Fruit fly (Drosophila melanogaster) whole organism, embryonic: Measurements from ENCODE around the gene Jhbp7.

Experiments used
- ATbp ChIP-seq: fragments of 200-800 bp; sonication (Bioruptor generic); optimal IDR thresholded peaks from 2 replicates; lab custom pipeline; 2017; ENCODE audit warnings: missing biosample characterization, mild to moderate bottlenecking, missing genetic modification characterization, missing genetic modification reagents
- Abd-B ChIP-seq: fragments of 200-800 bp; sonication (Bioruptor generic); optimal IDR thresholded peaks from 2 replicates; lab custom pipeline; 2018; ENCODE audit warnings: missing biosample characterization, mild to moderate bottlenecking, missing genetic modification characterization, moderate library complexity
- Asciz ChIP-seq: fragments of 200-800 bp; sonication (Bioruptor generic); optimal IDR thresholded peaks from 2 replicates; lab custom pipeline; 2017; ENCODE audit warnings: missing biosample characterization, mild to moderate bottlenecking, missing genetic modification characterization, missing genetic modification reagents
- CG11560 ChIP-seq: fragments of 200-800 bp; sonication (Bioruptor generic); IDR thresholded peaks from 3 replicates; pipeline ENCODE4 v1.3.6; 2022; ENCODE audit warnings: missing biosample characterization, missing genetic modification characterization
- CG11723 ChIP-seq: fragments of 200-800 bp; sonication (Bioruptor generic); optimal IDR thresholded peaks from 2 replicates; lab custom pipeline; 2017; ENCODE audit warnings: missing biosample characterization, mild to moderate bottlenecking, missing genetic modification characterization
- CG12236 ChIP-seq: fragments of 200-800 bp; sonication (Bioruptor generic); optimal IDR thresholded peaks from 2 replicates; lab custom pipeline; 2016; ENCODE audit warnings: missing biosample characterization, missing genetic modification characterization
- CG13624 ChIP-seq: fragments of 200-800 bp; sonication (Bioruptor generic); optimal IDR thresholded peaks from 2 replicates; lab custom pipeline; 2016; ENCODE audit warnings: missing biosample characterization, missing genetic modification characterization
- CG14014 ChIP-seq: fragments of 200-800 bp; sonication (Bioruptor generic); IDR thresholded peaks from 2 replicates; pipeline ENCODE4 v1.3.6; 2022; ENCODE audit warnings: missing biosample characterization, missing genetic modification characterization
- CG14667 ChIP-seq: fragments of 200-800 bp; sonication (Bioruptor generic); IDR thresholded peaks from 2 replicates; pipeline ENCODE4 v1.3.6; 2022; ENCODE audit warnings: missing biosample characterization, missing genetic modification characterization
- CG1602 ChIP-seq: fragments of 200-800 bp; sonication (Bioruptor generic); optimal IDR thresholded peaks from 3 replicates; lab custom pipeline; 2016; ENCODE audit warnings: missing biosample characterization, missing genetic modification characterization
- CG16815 ChIP-seq: fragments of 200-800 bp; sonication (Bioruptor generic); optimal IDR thresholded peaks from 3 replicates; lab custom pipeline; 2017; ENCODE audit warnings: missing biosample characterization, mild to moderate bottlenecking, missing genetic modification characterization
- CG17385 ChIP-seq: fragments of 200-800 bp; sonication (Bioruptor generic); optimal IDR thresholded peaks from 3 replicates; lab custom pipeline; 2018; ENCODE audit warnings: missing biosample characterization, mild to moderate bottlenecking, missing genetic modification characterization
- CG17912 ChIP-seq: fragments of 200-800 bp; sonication (Bioruptor generic); optimal IDR thresholded peaks from 2 replicates; lab custom pipeline; 2018; ENCODE audit warnings: missing biosample characterization, mild to moderate bottlenecking, missing genetic modification characterization
- CG18599 ChIP-seq: fragments of 200-800 bp; sonication (Bioruptor generic); optimal IDR thresholded peaks from 3 replicates; lab custom pipeline; 2017; ENCODE audit warnings: missing biosample characterization, missing genetic modification characterization, mild to moderate bottlenecking, moderate library complexity, missing genetic modification reagents
- CG2889 ChIP-seq: fragments of 200-800 bp; sonication (Bioruptor generic); IDR thresholded peaks from 3 replicates; pipeline ENCODE4 v1.3.6; 2022; ENCODE audit warnings: missing biosample characterization, missing genetic modification characterization
- CG30403 ChIP-seq: fragments of 200-800 bp; sonication (Bioruptor generic); optimal IDR thresholded peaks from 3 replicates; lab custom pipeline; 2016; ENCODE audit warnings: missing biosample characterization, missing genetic modification characterization
- CG32767 ChIP-seq: fragments of 200-800 bp; sonication (Bioruptor generic); IDR thresholded peaks from 2 replicates; pipeline ENCODE4 v1.3.6; 2022; ENCODE audit warnings: missing biosample characterization, missing genetic modification characterization
- CG3995 ChIP-seq: fragments of 200-800 bp; sonication (Bioruptor generic); optimal IDR thresholded peaks from 3 replicates; lab custom pipeline; 2016; ENCODE audit warnings: missing biosample characterization, missing genetic modification characterization
- CG43689 ChIP-seq: fragments of 200-800 bp; sonication (Bioruptor generic); IDR thresholded peaks from 2 replicates; pipeline ENCODE4 v1.3.6; 2022; ENCODE audit warnings: missing biosample characterization, missing genetic modification characterization
- CG6765 ChIP-seq: fragments of 200-800 bp; sonication (Bioruptor generic); optimal IDR thresholded peaks from 3 replicates; lab custom pipeline; 2017; ENCODE audit warnings: missing biosample characterization, mild to moderate bottlenecking, missing genetic modification characterization
- CG6813 ChIP-seq: fragments of 200-800 bp; sonication (Bioruptor generic); optimal IDR thresholded peaks from 2 replicates; lab custom pipeline; 2017; ENCODE audit warnings: missing biosample characterization, missing genetic modification characterization, mild to moderate bottlenecking, moderate library complexity, missing genetic modification reagents
- CG8765 ChIP-seq: fragments of 200-800 bp; sonication (Bioruptor generic); IDR thresholded peaks from 2 replicates; pipeline ENCODE4 v1.3.6; 2022; ENCODE audit warnings: missing biosample characterization, missing genetic modification characterization
- CoRest ChIP-seq: fragments of 200-800 bp; sonication (Bioruptor generic); optimal IDR thresholded peaks from 3 replicates; lab custom pipeline; 2018; ENCODE audit warnings: missing biosample characterization, mild to moderate bottlenecking, missing genetic modification characterization, moderate library complexity
- Dek ChIP-seq: fragments of 200-800 bp; sonication (Bioruptor generic); optimal IDR thresholded peaks from 3 replicates; lab custom pipeline; 2019; ENCODE audit warnings: missing biosample characterization, mild to moderate bottlenecking, missing genetic modification characterization, moderate library complexity
- Ets65A ChIP-seq: fragments of 200-800 bp; sonication (Bioruptor generic); peaks from one replicate; lab custom pipeline; 2016; ENCODE audit warnings: missing biosample characterization, missing genetic modification characterization
- Ets97D ChIP-seq: fragments of 200-800 bp; sonication (Bioruptor generic); optimal IDR thresholded peaks from 3 replicates; lab custom pipeline; 2016; ENCODE audit warnings: missing biosample characterization, missing genetic modification characterization
- HmgZ ChIP-seq: fragments of 200-800 bp; sonication (Bioruptor generic); optimal IDR thresholded peaks from 2 replicates; lab custom pipeline; 2018; ENCODE audit warnings: missing biosample characterization, mild to moderate bottlenecking, missing genetic modification characterization
- Hr3 ChIP-seq: fragments of 200-800 bp; sonication (Bioruptor generic); optimal IDR thresholded peaks from 3 replicates; lab custom pipeline; 2016; ENCODE audit warnings: missing biosample characterization, missing genetic modification characterization
- Jarid2 ChIP-seq: fragments of 200-800 bp; sonication (Bioruptor generic); optimal IDR thresholded peaks from 3 replicates; lab custom pipeline; 2017; ENCODE audit warnings: mild to moderate bottlenecking, missing biosample characterization, missing genetic modification reagents, missing genetic modification characterization
- Lhr ChIP-seq: fragments of 200-800 bp; sonication (Bioruptor generic); optimal IDR thresholded peaks from 3 replicates; lab custom pipeline; 2017; ENCODE audit warnings: mild to moderate bottlenecking, missing biosample characterization, missing genetic modification reagents, missing genetic modification characterization
- MTF-1 ChIP-seq: fragments of 200-800 bp; sonication (Bioruptor generic); optimal IDR thresholded peaks from 2 replicates; lab custom pipeline; 2018; ENCODE audit warnings: missing biosample characterization, mild to moderate bottlenecking, missing genetic modification characterization, borderline replicate concordance
- Med ChIP-seq: fragments of 200-800 bp; sonication (Bioruptor generic); peaks from one replicate; lab custom pipeline; 2016; ENCODE audit warnings: missing biosample characterization, missing genetic modification characterization, mild to moderate bottlenecking, inconsistent platforms, moderate library complexity
- Mrtf ChIP-seq: fragments of 200-800 bp; sonication (Bioruptor generic); IDR thresholded peaks from 3 replicates; pipeline ENCODE4 v1.3.6; 2022; ENCODE audit warnings: missing biosample characterization, missing genetic modification characterization
- NC2α ChIP-seq: fragments of 200-800 bp; sonication (Bioruptor generic); optimal IDR thresholded peaks from 2 replicates; lab custom pipeline; 2016; ENCODE audit warnings: missing biosample characterization, missing genetic modification characterization
- ac ChIP-seq: fragments of 200-800 bp; sonication (Bioruptor generic); optimal IDR thresholded peaks from 3 replicates; lab custom pipeline; 2017; ENCODE audit warnings: missing biosample characterization, mild to moderate bottlenecking, missing genetic modification characterization
- ap ChIP-seq: fragments of 200-800 bp; sonication (Bioruptor generic); IDR thresholded peaks from 2 replicates; pipeline ENCODE4 v1.3.6; 2022; ENCODE audit warnings: missing biosample characterization, missing genetic modification characterization
- bab2 ChIP-seq: fragments of 200-800 bp; sonication (Bioruptor generic); optimal IDR thresholded peaks from 2 replicates; lab custom pipeline; 2016; ENCODE audit warnings: missing biosample characterization, missing genetic modification characterization
- chm ChIP-seq: fragments of 200-800 bp; sonication (Bioruptor generic); IDR thresholded peaks from 2 replicates; pipeline ENCODE4 v1.3.6; 2022; ENCODE audit warnings: missing biosample characterization, missing genetic modification characterization
- fd64A ChIP-seq: fragments of 200-800 bp; sonication (Bioruptor generic); optimal IDR thresholded peaks from 3 replicates; lab custom pipeline; 2018; ENCODE audit warnings: missing biosample characterization, mild to moderate bottlenecking, missing genetic modification characterization
- gem ChIP-seq: fragments of 200-800 bp; sonication (Bioruptor generic); optimal IDR thresholded peaks from 2 replicates; lab custom pipeline; 2019; ENCODE audit warnings: missing biosample characterization, mild to moderate bottlenecking, missing genetic modification characterization, moderate library complexity
- gsb ChIP-seq: fragments of 200-800 bp; sonication (Bioruptor generic); IDR thresholded peaks from 2 replicates; pipeline ENCODE4 v1.3.6; 2022; ENCODE audit warnings: missing biosample characterization, missing genetic modification characterization
- lab ChIP-seq: fragments of 200-800 bp; sonication (Bioruptor generic); optimal IDR thresholded peaks from 3 replicates; lab custom pipeline; 2017; ENCODE audit warnings: missing biosample characterization, missing genetic modification characterization, mild to moderate bottlenecking, moderate library complexity, missing genetic modification reagents
- mirr ChIP-seq: fragments of 200-800 bp; sonication (Bioruptor generic); optimal IDR thresholded peaks from 3 replicates; lab custom pipeline; 2018; ENCODE audit warnings: missing biosample characterization, mild to moderate bottlenecking, missing genetic modification characterization
- pfk ChIP-seq: fragments of 200-800 bp; sonication (Bioruptor generic); optimal IDR thresholded peaks from 2 replicates; lab custom pipeline; 2018; ENCODE audit warnings: missing biosample characterization, mild to moderate bottlenecking, missing genetic modification characterization, moderate library complexity
- sim ChIP-seq: fragments of 200-800 bp; sonication (Bioruptor generic); IDR thresholded peaks from 2 replicates; pipeline ENCODE4 v1.3.6; 2022; ENCODE audit warnings: missing biosample characterization, missing genetic modification characterization
- slp2 ChIP-seq: fragments of 200-800 bp; sonication (Bioruptor generic); optimal IDR thresholded peaks from 2 replicates; lab custom pipeline; 2016; ENCODE audit warnings: missing biosample characterization, missing genetic modification characterization
- unpg ChIP-seq: fragments of 200-800 bp; sonication (Bioruptor generic); optimal IDR thresholded peaks from 3 replicates; lab custom pipeline; 2018; ENCODE audit warnings: missing biosample characterization, mild to moderate bottlenecking, missing genetic modification characterization, moderate library complexity
- wdn ChIP-seq: fragments of 200-800 bp; sonication (Bioruptor generic); IDR thresholded peaks from 2 replicates; pipeline ENCODE4 v1.3.6; 2022; ENCODE audit warnings: missing biosample characterization, missing genetic modification characterization

Gene Jhbp7

DNA sequence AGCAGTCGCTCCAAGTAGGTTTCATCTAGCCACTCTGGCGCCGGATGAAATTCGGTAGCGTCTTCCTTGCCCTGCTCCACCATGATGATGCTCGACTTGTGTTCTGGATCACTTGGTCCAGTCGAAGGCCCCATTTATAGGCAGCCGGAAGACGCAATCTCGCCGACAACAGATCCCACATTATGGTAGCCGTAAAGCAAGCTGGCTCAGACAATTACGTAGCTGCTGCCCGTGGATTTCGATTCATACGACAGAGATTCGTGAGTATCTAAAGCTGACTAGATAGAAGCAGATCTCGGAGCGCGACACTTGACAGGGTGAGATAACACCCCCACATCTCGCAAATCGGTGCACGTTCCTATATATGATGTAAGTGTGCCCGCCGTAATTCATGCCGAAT, 39.7 kb downstream of the Jhbp7 start, which contains the start of gene CG10513:
TSS of gene CG10513 (minus strand) at position 101 of the 400 bp plus-strand sequence.
- TF ChIP-seq CG3995 (GFP tag; lab: Kevin White, UChicago): no peak
- TF ChIP-seq CG17912 (GFP tag; lab: Kevin White, UChicago): no peak
- TF ChIP-seq pfk (GFP tag; lab: Kevin White, UChicago): no peak
- no peak for TF ChIP-seq Dek
- TF ChIP-seq Mrtf (GFP tag; lab: Robert Waterston, UW): 0 out of 3 replicates have a peak, but pooled peaks have one; percentile 8
- peak; percentile 26 for TF ChIP-seq Ets65A (GFP tag; lab: Kevin White, UChicago)

DNA sequence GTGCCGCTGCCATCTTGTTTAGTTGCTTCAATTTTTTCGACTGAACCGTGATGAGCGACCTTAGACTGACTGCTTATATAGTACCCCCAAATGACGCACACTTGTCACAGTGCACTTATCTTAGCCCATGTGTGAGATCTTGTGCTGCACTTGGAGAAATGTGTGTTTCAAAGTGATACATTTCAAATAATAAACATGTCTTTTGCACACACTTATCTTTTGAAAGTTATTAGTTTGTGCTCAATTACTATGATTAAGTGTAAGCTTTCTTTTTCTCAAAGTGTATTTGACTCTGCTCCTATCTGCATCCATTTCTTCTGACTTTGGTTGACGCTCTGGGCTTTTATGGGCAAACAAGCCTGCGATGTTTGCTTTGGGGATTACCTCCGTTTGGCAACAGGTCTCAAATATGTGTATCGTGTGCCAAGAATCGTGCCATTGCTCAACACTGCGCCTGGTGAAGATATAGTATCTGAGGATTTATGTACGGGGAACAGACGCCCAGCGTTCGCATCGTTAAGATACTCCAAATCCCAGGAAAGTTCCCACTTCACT, 42.5 kb downstream of the Jhbp7 start, which contains the start of gene CG10514:
TSS of gene CG10514 (minus strand) at position 51 of the 555 bp plus-strand sequence.
- TF ChIP-seq ATbp (peak; percentile 6), bab2 (no peak), CG1602 (no peak), Asciz (GFP tag; lab: Kevin White, UChicago) (peak; percentile 6), lab (GFP tag; lab: Kevin White, UChicago) (peak; percentile 24), unpg (no peak), Med (peak; percentile 51), gsb (GFP tag; lab: Robert Waterston, UW) (no peak), Abd-B (GFP tag; lab: Kevin White, UChicago) (no peak), MTF-1 (peak; percentile 60), HmgZ (tag; lab: Kevin White, UChicago) (no peak), CG16815 (GFP tag; lab: Kevin White, UChicago) (no peak), wdn (GFP tag; lab: Robert Waterston, UW) (no peak), CG18599 (peak; percentile 25), CG8765 (GFP tag; lab: Robert Waterston, UW) (no peak)

- TF ChIP-seq CG6765: peak; percentile 30
- peak; percentile 19 for TF ChIP-seq fd64A (GFP tag; lab: Kevin White, UChicago)
- TF ChIP-seq CG11723 (GFP tag; lab: Kevin White, UChicago): peak; percentile 11
- no peak for TF ChIP-seq CG32767 (GFP tag; lab: Robert Waterston, UW)
- no peak for TF ChIP-seq CG14667 (GFP tag; lab: Robert Waterston, UW)
- TF ChIP-seq mirr: no peak
- TF ChIP-seq CoRest (tag; lab: Kevin White, UChicago): no peak
- TF ChIP-seq NC2α (GFP tag; lab: Kevin White, UChicago): no peak
- no peak for TF ChIP-seq sim (GFP tag; lab: Robert Waterston, UW)
- TF ChIP-seq chm (GFP tag; lab: Robert Waterston, UW): no peak
- peak; percentile 51 for TF ChIP-seq unpg
- TF ChIP-seq CG43689 (GFP tag; lab: Robert Waterston, UW): no peak
- TF ChIP-seq CG17385: peak; percentile 44
- TF ChIP-seq CG12236: no peak
- TF ChIP-seq CG13624 (GFP tag; lab: Kevin White, UChicago): no peak
- no peak for TF ChIP-seq Jarid2
- no peak for TF ChIP-seq Ets97D
- TF ChIP-seq CG18599: peak; percentile 75
- no peak for TF ChIP-seq ap
- TF ChIP-seq CG2889 (GFP tag; lab: Robert Waterston, UW): no peak
- TF ChIP-seq CG11560 (tag; lab: Robert Waterston, UW): no peak
- TF ChIP-seq ac (GFP tag; lab: Kevin White, UChicago): no peak
- no peak for TF ChIP-seq Lhr (GFP tag; lab: Kevin White, UChicago)
- peak; percentile 53 for TF ChIP-seq gem
- no peak for TF ChIP-seq CG30403
- TF ChIP-seq Hr3 (GFP tag; lab: Kevin White, UChicago): no peak
- TF ChIP-seq CG6813: no peak
- TF ChIP-seq CG14014 (GFP tag; lab: Robert Waterston, UW): peak; percentile 27; the same call in 1 of the 2 replicates
- TF ChIP-seq slp2 (GFP tag; lab: Kevin White, UChicago): no peak
These were observed 43.8 kb downstream of the Jhbp7 start, which contains the start of gene CG11892 for dm6 chr3R:25281165-25281564. Gene CG11892, plus strand, starts transcription at chr3R:25281548.
